Worm (Caenorhabditis elegans) whole organism, L2 larva: ENCODE measurements around the gene clu-1.

Experiments used
- C34F6.9 ChIP-seq: fragments of 150-350 bp; optimal IDR thresholded peaks from 2 replicates; lab custom pipeline; 2014; ENCODE audit warnings: missing biosample characterization, missing genetic modification characterization
- F13H6.1 ChIP-seq: sonication (generic microtip); optimal IDR thresholded peaks from 2 replicates; lab custom pipeline; 2016; ENCODE audit warnings: missing genetic modification characterization, missing compliant biosample characterization
- Y55F3AM.14 ChIP-seq: fragments of 200-800 bp; sonication (Bioruptor generic); optimal IDR thresholded peaks from 2 replicates; lab custom pipeline; 2018; ENCODE audit warnings: mild to moderate bottlenecking, missing genetic modification characterization, missing compliant biosample characterization
- ZK546.5 ChIP-seq: sonication (generic microtip); optimal IDR thresholded peaks from 2 replicates; lab custom pipeline; 2017; ENCODE audit warnings: missing biosample characterization, missing genetic modification characterization
- ama-1 ChIP-seq: fragments of 150-350 bp; optimal IDR thresholded peaks from 2 replicates; lab custom pipeline; 2018; ENCODE audit warnings: inconsistent platforms
- blmp-1 ChIP-seq: sonication (generic microtip); optimal IDR thresholded peaks from 2 replicates; lab custom pipeline; 2017; ENCODE audit warnings: missing genetic modification characterization, mild to moderate bottlenecking, missing compliant biosample characterization, antibody characterized with exemption, moderate library complexity; ENCODE audit not compliant: insufficient read depth
- ceh-82 ChIP-seq: fragments of 150-350 bp; optimal IDR thresholded peaks from 2 replicates; lab custom pipeline; 2014; ENCODE audit warnings: missing biosample characterization, missing genetic modification characterization
- crh-2 ChIP-seq: sonication (generic microtip); optimal IDR thresholded peaks from 2 replicates; lab custom pipeline; 2017; ENCODE audit warnings: missing biosample characterization, missing genetic modification characterization
- egl-27 ChIP-seq: sonication (generic microtip); optimal IDR thresholded peaks from 3 replicates; lab custom pipeline; 2017; ENCODE audit warnings: missing biosample characterization, missing genetic modification reagents, missing genetic modification characterization
- elt-3 ChIP-seq: sonication (generic microtip); optimal IDR thresholded peaks from 2 replicates; lab custom pipeline; 2017; ENCODE audit warnings: missing biosample characterization, missing genetic modification characterization
- fos-1 ChIP-seq: fragments of 150-350 bp; optimal IDR thresholded peaks from 2 replicates; lab custom pipeline; 2014; ENCODE audit warnings: missing biosample characterization, missing genetic modification characterization
- gmeb-1 ChIP-seq: fragments of 150-350 bp; optimal IDR thresholded peaks from 2 replicates; lab custom pipeline; 2014; ENCODE audit warnings: missing biosample characterization, missing genetic modification characterization
- lin-11 ChIP-seq: fragments of 150-350 bp; sonication (generic microtip); optimal IDR thresholded peaks from 2 replicates; lab custom pipeline; 2014; ENCODE audit warnings: missing biosample characterization, missing genetic modification characterization, inconsistent platforms, mixed read lengths
- lin-13 ChIP-seq: fragments of 150-350 bp; optimal IDR thresholded peaks from 2 replicates; lab custom pipeline; 2014; ENCODE audit warnings: missing biosample characterization, missing genetic modification reagents, missing genetic modification characterization
- lin-39 ChIP-seq: fragments of 150-350 bp; optimal IDR thresholded peaks from 2 replicates; lab custom pipeline; 2014; ENCODE audit warnings: missing biosample characterization, missing genetic modification reagents, missing genetic modification characterization
- lsy-2 ChIP-seq, 2 experiments: fragments of 150-350 bp in 1 of 2; sonication (generic microtip) in 1 of 2; optimal IDR thresholded peaks; 2 replicates each; lab custom pipeline; 2014 to 2017; ENCODE audit warnings: missing biosample characterization in 2 of 2, missing genetic modification characterization in 2 of 2
- mbf-1 ChIP-seq: sonication (generic microtip); optimal IDR thresholded peaks from 2 replicates; lab custom pipeline; 2017; ENCODE audit warnings: missing biosample characterization, missing genetic modification characterization
- mdl-1 ChIP-seq, 2 experiments: fragments of 150-350 bp in 1 of 2; sonication (generic microtip) in 1 of 2; optimal IDR thresholded peaks; 2 replicates each; lab custom pipeline; 2017; ENCODE audit warnings: missing biosample characterization in 2 of 2, missing genetic modification characterization in 2 of 2
- nhr-10 ChIP-seq: sonication (generic microtip); optimal IDR thresholded peaks from 2 replicates; lab custom pipeline; 2017; ENCODE audit warnings: missing biosample characterization, missing genetic modification characterization
- nhr-11 ChIP-seq: fragments of 150-350 bp; optimal IDR thresholded peaks from 2 replicates; lab custom pipeline; 2014; ENCODE audit warnings: missing biosample characterization, missing genetic modification characterization
- nhr-12 ChIP-seq: fragments of 150-350 bp; optimal IDR thresholded peaks from 2 replicates; lab custom pipeline; 2014; ENCODE audit warnings: missing biosample characterization, missing genetic modification characterization
- nhr-129 ChIP-seq: fragments of 150-350 bp; optimal IDR thresholded peaks from 2 replicates; lab custom pipeline; 2014; ENCODE audit warnings: missing biosample characterization, missing genetic modification characterization
- nhr-21 ChIP-seq: fragments of 150-350 bp; optimal IDR thresholded peaks from 2 replicates; lab custom pipeline; 2014; ENCODE audit warnings: missing biosample characterization, missing genetic modification characterization
- nhr-23 ChIP-seq: fragments of 150-350 bp; optimal IDR thresholded peaks from 2 replicates; lab custom pipeline; 2014; ENCODE audit warnings: missing biosample characterization, missing genetic modification reagents, missing genetic modification characterization
- nhr-237 ChIP-seq: fragments of 150-350 bp; optimal IDR thresholded peaks from 2 replicates; lab custom pipeline; 2014; ENCODE audit warnings: missing biosample characterization, missing genetic modification characterization
- nhr-25 ChIP-seq: fragments of 150-350 bp; sonication (generic microtip); optimal IDR thresholded peaks from 3 replicates; lab custom pipeline; 2014; ENCODE audit warnings: missing biosample characterization, missing genetic modification characterization
- nhr-6 ChIP-seq: fragments of 150-350 bp; optimal IDR thresholded peaks from 2 replicates; lab custom pipeline; 2014; ENCODE audit warnings: missing biosample characterization, missing genetic modification characterization
- peb-1 ChIP-seq: fragments of 150-350 bp; optimal IDR thresholded peaks from 2 replicates; lab custom pipeline; 2014; ENCODE audit warnings: missing biosample characterization, missing genetic modification characterization
- sem-4 ChIP-seq: fragments of 150-350 bp; optimal IDR thresholded peaks from 2 replicates; lab custom pipeline; 2014; ENCODE audit warnings: missing biosample characterization, missing genetic modification reagents, missing genetic modification characterization
- skn-1 ChIP-seq: sonication (generic microtip); optimal IDR thresholded peaks from 2 replicates; lab custom pipeline; 2017; ENCODE audit warnings: missing biosample characterization, missing genetic modification characterization
- sma-3 ChIP-seq: sonication (generic microtip); optimal IDR thresholded peaks from 2 replicates; lab custom pipeline; 2016; ENCODE audit warnings: missing genetic modification reagents, missing genetic modification characterization, missing compliant biosample characterization
- sma-9 ChIP-seq, 2 experiments: fragments of 150-350 bp in 1 of 2; sonication (generic microtip) in 1 of 2; optimal IDR thresholded peaks; 2 replicates each; lab custom pipeline; 2014 to 2016; ENCODE audit warnings: missing genetic modification characterization in 2 of 2, mild to moderate bottlenecking in 1 of 2, missing biosample characterization in 1 of 2, missing compliant biosample characterization in 1 of 2, missing genetic modification reagents in 1 of 2, moderate library complexity in 1 of 2
- snpc-4 ChIP-seq: fragments of 150-350 bp; optimal IDR thresholded peaks from 2 replicates; lab custom pipeline; 2014; ENCODE audit warnings: missing biosample characterization, missing genetic modification characterization
- unc-39 ChIP-seq: fragments of 150-350 bp; optimal IDR thresholded peaks from 2 replicates; lab custom pipeline; 2014; ENCODE audit warnings: missing biosample characterization, missing genetic modification characterization
- unc-55 ChIP-seq: fragments of 150-350 bp; sonication (generic microtip); optimal IDR thresholded peaks from 3 replicates; lab custom pipeline; 2014; ENCODE audit warnings: missing biosample characterization, missing genetic modification reagents, missing genetic modification characterization
- unc-62 ChIP-seq: fragments of 150-350 bp; optimal IDR thresholded peaks from 2 replicates; lab custom pipeline; 2014; ENCODE audit warnings: missing biosample characterization, missing genetic modification reagents, missing genetic modification characterization
- zag-1 ChIP-seq: fragments of 150-350 bp; optimal IDR thresholded peaks from 2 replicates; lab custom pipeline; 2014; ENCODE audit warnings: missing biosample characterization, missing genetic modification characterization
- ztf-1 ChIP-seq: fragments of 200-800 bp; sonication (Bioruptor generic); conservative IDR thresholded peaks from 2 replicates; pipeline ENCODE4 v1.3.6; 2022; ENCODE audit warnings: missing genetic modification characterization, missing compliant biosample characterization
- ztf-11 ChIP-seq: sonication (generic microtip); optimal IDR thresholded peaks from 2 replicates; lab custom pipeline; 2017; ENCODE audit warnings: missing biosample characterization, missing genetic modification characterization

The clu-1 gene

ce11 chrIII:9507799-9508198 is 13.5 kb downstream of the clu-1 start, which contains the start of gene vha-14 (continued):
- TF ChIP-seq Y55F3AM.14 = no peak
- TF ChIP-seq zag-1 (tag; lab: Kevin White, UChicago) = no peak
- no peak for TF ChIP-seq unc-62 (GFP tag; lab: Kevin White, UChicago)
- no peak for TF ChIP-seq nhr-23 (tag; lab: Kevin White, UChicago)
- TF ChIP-seq ceh-82 (tag; lab: Kevin White, UChicago) = no peak
- no peak for TF ChIP-seq F13H6.1
- no peak for TF ChIP-seq elt-3 (tag; lab: Kevin White, UChicago)
- TF ChIP-seq lin-11 (tag; lab: Kevin White, UChicago) = no peak
- no peak for TF ChIP-seq peb-1 (tag; lab: Kevin White, UChicago)
- no peak for TF ChIP-seq nhr-10 (tag; lab: Kevin White, UChicago)
- TF ChIP-seq C34F6.9 (tag; lab: Kevin White, UChicago) = peak; percentile 81
- TF ChIP-seq skn-1 (tag; lab: Kevin White, UChicago) = no peak
- peak; percentile 4 for TF ChIP-seq sma-3
- peak; percentile 31 for TF ChIP-seq snpc-4
- no peak for TF ChIP-seq sem-4 (tag; lab: Kevin White, UChicago)
- TF ChIP-seq ztf-1 (GFP tag; lab: Robert Waterston, UW) = no peak
- TF ChIP-seq crh-2 = peak; percentile 87
- TF ChIP-seq nhr-129 (tag; lab: Kevin White, UChicago) = peak; percentile 74
- peak; percentile 9 for TF ChIP-seq nhr-21 (tag; lab: Kevin White, UChicago)
- peak in 1 of 2 experiments; percentile 71 for TF ChIP-seq lsy-2 (tag; optimal IDR thresholded peaks at IDR 0.05; lab: Kevin White, UChicago)
- no peak for TF ChIP-seq nhr-12 (tag; lab: Kevin White, UChicago)
- TF ChIP-seq nhr-6 = no peak
- TF ChIP-seq nhr-11 (tag; lab: Kevin White, UChicago) = no peak
- TF ChIP-seq lin-39 (tag; lab: Kevin White, UChicago) = no peak

DNA sequence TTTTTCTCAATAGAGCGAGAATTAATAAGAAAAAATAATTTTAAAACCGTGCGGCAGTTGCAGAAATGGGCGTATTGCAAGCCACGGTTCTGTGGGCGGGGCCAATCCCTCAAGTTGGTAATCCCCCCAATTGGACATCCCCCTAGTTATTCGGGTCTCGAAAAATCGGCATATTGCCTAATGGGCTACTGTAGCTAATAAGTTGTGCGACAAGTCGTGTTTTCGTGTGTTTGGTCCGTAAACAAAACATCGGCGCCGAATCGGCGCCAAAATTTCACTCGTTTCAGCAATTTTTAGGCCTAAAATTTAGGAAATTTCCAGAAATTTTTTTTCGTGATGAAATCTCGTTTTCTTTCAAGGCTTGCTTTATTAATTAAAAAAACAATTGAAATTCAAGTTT is 16.9 kb downstream of the clu-1 start:
- TF ChIP-seq peb-1 (tag; lab: Kevin White, UChicago) (no peak), lin-13 (no peak), sem-4 (tag; lab: Kevin White, UChicago) (no peak), mdl-1 (tag; optimal IDR thresholded peaks at IDR 0.05; lab: Kevin White, UChicago) (no peak), nhr-237 (tag; lab: Kevin White, UChicago) (no peak), nhr-25 (tag; lab: Kevin White, UChicago) (no peak), nhr-21 (tag; lab: Kevin White, UChicago) (no peak), ZK546.5 (tag; lab: Kevin White, UChicago) (no peak), nhr-129 (tag; lab: Kevin White, UChicago) (no peak), ztf-11 (tag; lab: Kevin White, UChicago) (no peak), fos-1 (tag; lab: Kevin White, UChicago) (no peak), gmeb-1 (tag; lab: Kevin White, UChicago) (no peak), nhr-6 (no peak), lin-11 (tag; lab: Kevin White, UChicago) (no peak)

ce11 chrIII:9502155-9502714 is 19.0 kb downstream of the clu-1 start:
- TF ChIP-seq nhr-21 (tag; lab: Kevin White, UChicago) (peak; percentile 5), mbf-1 (no peak), sma-3 (peak; percentile 58), lsy-2 (tag; optimal IDR thresholded peaks at IDR 0.05; lab: Kevin White, UChicago) (peak in 1 of 2 experiments; percentile 35), fos-1 (tag; lab: Kevin White, UChicago) (peak; percentile 71), egl-27 (tag; lab: Kevin White, UChicago) (no peak), sma-9 (GFP tag; optimal IDR thresholded peaks at IDR 0.05; lab: Kevin White, UChicago) (peak; percentile 37), sma-9 (tag; optimal IDR thresholded peaks at IDR 0.05; lab: Kevin White, UChicago) (no peak), C34F6.9 (tag; lab: Kevin White, UChicago) (no peak)

DNA sequence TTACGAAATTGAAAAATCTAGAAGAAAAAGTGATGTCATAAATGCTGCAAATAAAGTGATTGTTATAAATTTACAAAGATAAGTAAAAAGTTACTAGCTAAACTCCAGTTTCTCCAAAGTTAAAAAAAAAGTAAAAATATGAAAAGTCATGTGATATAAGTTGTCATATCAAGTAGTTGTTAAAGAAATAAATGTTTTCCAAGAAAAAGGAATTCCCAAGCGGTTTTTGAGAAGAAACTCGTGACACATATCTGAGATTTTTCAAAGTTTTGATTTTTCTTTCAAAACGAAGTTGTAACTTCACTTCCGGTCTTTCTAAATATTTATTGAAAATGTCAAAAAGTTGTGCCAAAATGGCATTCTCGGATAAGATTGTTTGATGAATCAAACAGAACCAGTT is 20.2 kb downstream of the clu-1 start:
- TF ChIP-seq unc-39 (tag; lab: Kevin White, UChicago) = no peak
- TF ChIP-seq F13H6.1 = no peak
- TF ChIP-seq ztf-11 (tag; lab: Kevin White, UChicago) = no peak
- no peak for TF ChIP-seq nhr-129 (tag; lab: Kevin White, UChicago)
- no peak for TF ChIP-seq elt-3 (tag; lab: Kevin White, UChicago)
- no peak for TF ChIP-seq snpc-4
- TF ChIP-seq ztf-1 (GFP tag; lab: Robert Waterston, UW) = no peak
- no peak for TF ChIP-seq sem-4 (tag; lab: Kevin White, UChicago)
- no peak for TF ChIP-seq ama-1
- TF ChIP-seq C34F6.9 (tag; lab: Kevin White, UChicago) = peak; percentile 20
- TF ChIP-seq blmp-1 (tag; lab: Kevin White, UChicago) = no peak
- no peak for TF ChIP-seq unc-55 (GFP tag; lab: Kevin White, UChicago)
- no peak for TF ChIP-seq ceh-82 (tag; lab: Kevin White, UChicago)
- no peak for TF ChIP-seq crh-2
- peak in 1 of 2 experiments; percentile 23 for TF ChIP-seq lsy-2 (tag; optimal IDR thresholded peaks at IDR 0.05; lab: Kevin White, UChicago)
